Fruit fly (Drosophila melanogaster) whole organism, adult: ENCODE data around the gene Mic26-27.

Source experiments
- CG12768 ChIP-seq: fragments of 200-800 bp; sonication (Bioruptor generic); optimal IDR thresholded peaks from 2 replicates; lab custom pipeline; 2017; ENCODE audit warnings: missing biosample characterization, missing genetic modification characterization, mild to moderate bottlenecking, moderate library complexity, missing genetic modification reagents
- CG14711 ChIP-seq: fragments of 200-800 bp; sonication (Bioruptor generic); optimal IDR thresholded peaks from 2 replicates; lab custom pipeline; 2018; ENCODE audit warnings: missing biosample characterization, mild to moderate bottlenecking, missing genetic modification characterization, moderate library complexity
- CG33017 ChIP-seq: fragments of 200-800 bp; sonication (Bioruptor generic); optimal IDR thresholded peaks from 2 replicates; lab custom pipeline; 2018; ENCODE audit warnings: missing biosample characterization, mild to moderate bottlenecking, missing genetic modification characterization, moderate library complexity
- Crg-1 ChIP-seq: fragments of 200-800 bp; sonication (Bioruptor generic); optimal IDR thresholded peaks from 2 replicates; lab custom pipeline; 2016; ENCODE audit warnings: missing biosample characterization, missing genetic modification characterization
- Hr96 ChIP-seq: fragments of 200-800 bp; sonication (Bioruptor generic); optimal IDR thresholded peaks from 2 replicates; lab custom pipeline; 2016; ENCODE audit warnings: missing biosample characterization, missing genetic modification characterization
- cic ChIP-seq: fragments of 200-800 bp; sonication (Bioruptor generic); optimal IDR thresholded peaks from 2 replicates; lab custom pipeline; 2017; ENCODE audit warnings: missing biosample characterization, mild to moderate bottlenecking, missing genetic modification characterization, moderate library complexity
- ovo ChIP-seq: fragments of 200-800 bp; sonication (Bioruptor generic); optimal IDR thresholded peaks from 2 replicates; lab custom pipeline; 2016; ENCODE audit warnings: missing biosample characterization, missing genetic modification characterization
- pad ChIP-seq: fragments of 200-800 bp; sonication (Bioruptor generic); optimal IDR thresholded peaks from 3 replicates; lab custom pipeline; 2017; ENCODE audit warnings: missing biosample characterization, missing genetic modification characterization, mild to moderate bottlenecking, moderate library complexity, missing genetic modification reagents
- tj ChIP-seq: fragments of 200-800 bp; sonication (Bioruptor generic); optimal IDR thresholded peaks from 3 replicates; lab custom pipeline; 2017; ENCODE audit warnings: missing biosample characterization, mild to moderate bottlenecking, missing genetic modification characterization, moderate library complexity
- toe ChIP-seq: fragments of 200-800 bp; sonication (Bioruptor generic); optimal IDR thresholded peaks from 2 replicates; lab custom pipeline; 2016; ENCODE audit warnings: missing biosample characterization, missing genetic modification characterization

DNA sequence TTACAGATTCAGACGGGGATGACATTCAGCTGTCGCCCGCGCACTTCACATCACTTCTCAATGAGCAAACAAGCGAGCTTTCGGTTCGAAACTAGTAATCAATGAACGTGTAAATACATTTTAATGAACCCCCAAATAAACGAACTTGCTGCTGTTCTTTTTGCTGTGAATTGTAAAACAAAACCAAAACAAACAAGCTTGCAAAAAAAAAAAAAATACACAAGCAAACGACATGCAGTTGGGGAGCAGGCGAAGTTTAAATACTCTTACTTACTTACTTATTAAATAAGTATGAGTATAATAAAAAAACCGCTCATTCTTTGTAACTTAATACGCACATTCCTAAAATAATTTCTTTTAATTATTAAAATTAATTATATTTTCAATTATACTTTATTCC is 7.6 kb upstream of the Mic26-27 start:
- peak; percentile 34 for TF ChIP-seq CG33017 (tag; lab: Kevin White, UChicago)
- peak; percentile 8 for TF ChIP-seq tj (GFP tag; lab: Kevin White, UChicago)
- TF ChIP-seq pad (GFP tag; lab: Kevin White, UChicago), result no peak
- TF ChIP-seq Crg-1, result peak; percentile 4
- TF ChIP-seq ovo (GFP tag; lab: Kevin White, UChicago), result peak; percentile 2
- no peak for TF ChIP-seq toe (GFP tag; lab: Kevin White, UChicago)
- peak; percentile 43 for TF ChIP-seq Hr96 (GFP tag; lab: Kevin White, UChicago)
- no peak for TF ChIP-seq CG12768 (GFP tag; lab: Kevin White, UChicago)
- no peak for TF ChIP-seq cic
- TF ChIP-seq CG14711 (tag; lab: Kevin White, UChicago), result no peak
